Worm (Caenorhabditis elegans) whole organism, L2 larva: ENCODE data around the gene B0361.14.

Experiments
- F13H6.1 ChIP-seq: sonication (generic microtip); optimal IDR thresholded peaks from 2 replicates; lab custom pipeline; 2016; ENCODE audit warnings: missing genetic modification characterization, missing compliant biosample characterization
- R02D3.7 ChIP-seq: fragments of 150-350 bp; optimal IDR thresholded peaks from 2 replicates; lab custom pipeline; 2014; ENCODE audit warnings: missing biosample characterization, missing genetic modification characterization
- Y55F3AM.14 ChIP-seq: fragments of 200-800 bp; sonication (Bioruptor generic); optimal IDR thresholded peaks from 2 replicates; lab custom pipeline; 2018; ENCODE audit warnings: mild to moderate bottlenecking, missing genetic modification characterization, missing compliant biosample characterization
- ZK546.5 ChIP-seq: sonication (generic microtip); optimal IDR thresholded peaks from 2 replicates; lab custom pipeline; 2017; ENCODE audit warnings: missing biosample characterization, missing genetic modification characterization
- alr-1 ChIP-seq: fragments of 150-350 bp; optimal IDR thresholded peaks from 2 replicates; lab custom pipeline; 2014; ENCODE audit warnings: missing biosample characterization, missing genetic modification characterization
- aly-2 ChIP-seq: fragments of 150-350 bp; optimal IDR thresholded peaks from 2 replicates; lab custom pipeline; 2014; ENCODE audit warnings: missing biosample characterization, missing genetic modification characterization
- ama-1 ChIP-seq: fragments of 150-350 bp; optimal IDR thresholded peaks from 2 replicates; lab custom pipeline; 2018; ENCODE audit warnings: inconsistent platforms
- blmp-1 ChIP-seq: sonication (generic microtip); optimal IDR thresholded peaks from 2 replicates; lab custom pipeline; 2017; ENCODE audit warnings: missing genetic modification characterization, mild to moderate bottlenecking, missing compliant biosample characterization, antibody characterized with exemption, moderate library complexity; ENCODE audit not compliant: insufficient read depth
- ceh-16 ChIP-seq: fragments of 150-350 bp; optimal IDR thresholded peaks from 2 replicates; lab custom pipeline; 2014; ENCODE audit warnings: missing biosample characterization, missing genetic modification characterization
- ceh-82 ChIP-seq: fragments of 150-350 bp; optimal IDR thresholded peaks from 2 replicates; lab custom pipeline; 2014; ENCODE audit warnings: missing biosample characterization, missing genetic modification characterization
- crh-2 ChIP-seq: sonication (generic microtip); optimal IDR thresholded peaks from 2 replicates; lab custom pipeline; 2017; ENCODE audit warnings: missing biosample characterization, missing genetic modification characterization
- egl-27 ChIP-seq: sonication (generic microtip); optimal IDR thresholded peaks from 3 replicates; lab custom pipeline; 2017; ENCODE audit warnings: missing biosample characterization, missing genetic modification reagents, missing genetic modification characterization
- elt-1 ChIP-seq: fragments of 150-350 bp; optimal IDR thresholded peaks from 2 replicates; lab custom pipeline; 2014; ENCODE audit warnings: missing biosample characterization, missing genetic modification characterization
- fos-1 ChIP-seq: fragments of 150-350 bp; optimal IDR thresholded peaks from 2 replicates; lab custom pipeline; 2014; ENCODE audit warnings: missing biosample characterization, missing genetic modification characterization
- gmeb-1 ChIP-seq: fragments of 150-350 bp; optimal IDR thresholded peaks from 2 replicates; lab custom pipeline; 2014; ENCODE audit warnings: missing biosample characterization, missing genetic modification characterization
- lin-13 ChIP-seq: fragments of 150-350 bp; optimal IDR thresholded peaks from 2 replicates; lab custom pipeline; 2014; ENCODE audit warnings: missing biosample characterization, missing genetic modification reagents, missing genetic modification characterization
- lin-39 ChIP-seq: fragments of 150-350 bp; optimal IDR thresholded peaks from 2 replicates; lab custom pipeline; 2014; ENCODE audit warnings: missing biosample characterization, missing genetic modification reagents, missing genetic modification characterization
- lsy-2 ChIP-seq, 2 experiments: fragments of 150-350 bp in 1 of 2; sonication (generic microtip) in 1 of 2; optimal IDR thresholded peaks; 2 replicates each; lab custom pipeline; 2014 to 2017; ENCODE audit warnings: missing biosample characterization in 2 of 2, missing genetic modification characterization in 2 of 2
- mab-5 ChIP-seq: fragments of 150-350 bp; optimal IDR thresholded peaks from 2 replicates; lab custom pipeline; 2014; ENCODE audit warnings: missing biosample characterization, missing genetic modification characterization
- mdl-1 ChIP-seq, 2 experiments: fragments of 150-350 bp in 1 of 2; sonication (generic microtip) in 1 of 2; optimal IDR thresholded peaks; 2 replicates each; lab custom pipeline; 2017; ENCODE audit warnings: missing biosample characterization in 2 of 2, missing genetic modification characterization in 2 of 2
- nhr-11 ChIP-seq: fragments of 150-350 bp; optimal IDR thresholded peaks from 2 replicates; lab custom pipeline; 2014; ENCODE audit warnings: missing biosample characterization, missing genetic modification characterization
- nhr-129 ChIP-seq: fragments of 150-350 bp; optimal IDR thresholded peaks from 2 replicates; lab custom pipeline; 2014; ENCODE audit warnings: missing biosample characterization, missing genetic modification characterization
- nhr-21 ChIP-seq: fragments of 150-350 bp; optimal IDR thresholded peaks from 2 replicates; lab custom pipeline; 2014; ENCODE audit warnings: missing biosample characterization, missing genetic modification characterization
- nhr-23 ChIP-seq: fragments of 150-350 bp; optimal IDR thresholded peaks from 2 replicates; lab custom pipeline; 2014; ENCODE audit warnings: missing biosample characterization, missing genetic modification reagents, missing genetic modification characterization
- nhr-25 ChIP-seq: fragments of 150-350 bp; sonication (generic microtip); optimal IDR thresholded peaks from 3 replicates; lab custom pipeline; 2014; ENCODE audit warnings: missing biosample characterization, missing genetic modification characterization
- nhr-77 ChIP-seq: fragments of 150-350 bp; optimal IDR thresholded peaks from 2 replicates; lab custom pipeline; 2014; ENCODE audit warnings: missing biosample characterization, missing genetic modification characterization
- skn-1 ChIP-seq: sonication (generic microtip); optimal IDR thresholded peaks from 2 replicates; lab custom pipeline; 2017; ENCODE audit warnings: missing biosample characterization, missing genetic modification characterization
- sma-3 ChIP-seq: sonication (generic microtip); optimal IDR thresholded peaks from 2 replicates; lab custom pipeline; 2016; ENCODE audit warnings: missing genetic modification reagents, missing genetic modification characterization, missing compliant biosample characterization
- sma-9 ChIP-seq, 2 experiments: fragments of 150-350 bp in 1 of 2; sonication (generic microtip) in 1 of 2; optimal IDR thresholded peaks; 2 replicates each; lab custom pipeline; 2014 to 2016; ENCODE audit warnings: missing genetic modification characterization in 2 of 2, mild to moderate bottlenecking in 1 of 2, missing biosample characterization in 1 of 2, missing compliant biosample characterization in 1 of 2, missing genetic modification reagents in 1 of 2, moderate library complexity in 1 of 2
- snpc-4 ChIP-seq: fragments of 150-350 bp; optimal IDR thresholded peaks from 2 replicates; lab custom pipeline; 2014; ENCODE audit warnings: missing biosample characterization, missing genetic modification characterization
- unc-39 ChIP-seq: fragments of 150-350 bp; optimal IDR thresholded peaks from 2 replicates; lab custom pipeline; 2014; ENCODE audit warnings: missing biosample characterization, missing genetic modification characterization
- unc-55 ChIP-seq: fragments of 150-350 bp; sonication (generic microtip); optimal IDR thresholded peaks from 3 replicates; lab custom pipeline; 2014; ENCODE audit warnings: missing biosample characterization, missing genetic modification reagents, missing genetic modification characterization
- unc-62 ChIP-seq: fragments of 150-350 bp; optimal IDR thresholded peaks from 2 replicates; lab custom pipeline; 2014; ENCODE audit warnings: missing biosample characterization, missing genetic modification reagents, missing genetic modification characterization
- zag-1 ChIP-seq: fragments of 150-350 bp; optimal IDR thresholded peaks from 2 replicates; lab custom pipeline; 2014; ENCODE audit warnings: missing biosample characterization, missing genetic modification characterization
- ztf-11 ChIP-seq: sonication (generic microtip); optimal IDR thresholded peaks from 2 replicates; lab custom pipeline; 2017; ENCODE audit warnings: missing biosample characterization, missing genetic modification characterization
- ztf-4 ChIP-seq: fragments of 150-350 bp; optimal IDR thresholded peaks from 2 replicates; lab custom pipeline; 2014; ENCODE audit warnings: missing biosample characterization, missing genetic modification characterization

The B0361.14 gene

ce11 chrIII:7308600-7309109 is 9.3 kb upstream of the B0361.14 start, which contains the start of gene acbp-4:
Gene acbp-4 (minus strand): TSS chrIII:7309109.
- no peak for TF ChIP-seq lin-13 (GFP tag; lab: Kevin White, UChicago)
- TF ChIP-seq nhr-77 (tag; lab: Kevin White, UChicago) = no peak
- TF ChIP-seq nhr-21 (tag; lab: Kevin White, UChicago) = no peak
- no peak for TF ChIP-seq ztf-4 (tag; lab: Kevin White, UChicago)
- TF ChIP-seq alr-1 (tag; lab: Kevin White, UChicago) = no peak
- no peak for TF ChIP-seq snpc-4
- no peak for TF ChIP-seq nhr-11 (tag; lab: Kevin White, UChicago)
- no peak for TF ChIP-seq sma-9 (GFP tag; optimal IDR thresholded peaks at IDR 0.05; lab: Kevin White, UChicago)
- no peak for TF ChIP-seq sma-9 (tag; optimal IDR thresholded peaks at IDR 0.05; lab: Kevin White, UChicago)

DNA sequence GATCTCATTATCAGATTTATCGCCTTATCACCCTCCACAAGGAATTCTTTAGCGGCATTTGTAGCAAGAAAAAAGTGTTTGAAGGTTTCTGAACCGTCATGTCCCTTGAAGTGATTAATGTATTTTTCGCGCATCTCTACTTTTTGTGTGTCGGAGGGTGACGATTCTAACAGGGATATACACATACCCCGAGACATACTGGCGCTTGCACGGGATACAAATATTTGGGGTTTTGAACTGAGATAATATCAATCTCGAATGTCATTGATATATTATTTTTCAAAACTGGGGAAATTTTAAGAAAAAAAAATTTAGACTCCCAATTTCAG is 6.3 kb upstream of the B0361.14 start:
- TF ChIP-seq sma-9 (GFP tag; optimal IDR thresholded peaks at IDR 0.05; lab: Kevin White, UChicago) (peak; percentile 37), sma-9 (tag; optimal IDR thresholded peaks at IDR 0.05; lab: Kevin White, UChicago) (no peak), lin-39 (tag; lab: Kevin White, UChicago) (no peak), fos-1 (peak; percentile 19), ama-1 (lab: Kevin White, UChicago) (no peak), sma-3 (GFP tag; lab: Kevin White, UChicago) (peak; percentile 93), egl-27 (tag; lab: Kevin White, UChicago) (peak; percentile 9), ZK546.5 (no peak), nhr-21 (tag; lab: Kevin White, UChicago) (peak; percentile 73)

DNA sequence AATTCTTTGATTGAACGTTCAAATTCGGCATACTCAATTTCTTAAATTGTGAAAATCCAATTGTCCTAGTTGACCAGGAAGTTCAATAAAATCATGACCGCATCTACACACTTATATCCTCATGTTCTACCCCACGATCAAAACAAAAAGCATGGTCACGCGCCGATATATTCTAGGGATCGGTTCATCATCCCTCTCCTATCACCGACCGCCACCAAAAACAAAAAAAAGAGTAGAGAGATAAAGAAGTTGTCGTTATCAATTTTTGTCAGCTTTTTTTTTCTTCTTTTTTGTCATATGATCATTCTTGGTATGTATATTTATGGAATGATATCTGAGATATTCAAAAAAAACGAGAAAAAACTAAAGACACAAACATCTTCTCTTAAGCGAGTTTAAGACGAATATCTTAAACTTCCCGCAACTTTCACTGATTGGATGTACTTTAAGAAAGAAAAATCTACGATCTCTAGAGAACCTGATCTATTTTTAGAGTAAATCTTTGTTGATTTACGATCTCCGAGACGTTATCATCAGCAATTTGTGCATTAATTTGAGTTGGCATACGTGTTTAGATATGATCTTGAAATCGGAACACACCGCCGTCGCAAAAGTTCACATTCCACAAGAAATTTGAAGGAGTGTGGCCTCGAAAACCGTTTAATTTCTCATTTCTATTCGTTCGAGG is 5.8 kb upstream of the B0361.14 start:
- TF ChIP-seq ztf-11 (tag; lab: Kevin White, UChicago) = no peak
- no peak for TF ChIP-seq skn-1 (tag; lab: Kevin White, UChicago)
- TF ChIP-seq nhr-11 (tag; lab: Kevin White, UChicago) = no peak
- peak; percentile 61 for TF ChIP-seq sma-3 (GFP tag; lab: Kevin White, UChicago)
- no peak for TF ChIP-seq R02D3.7 (tag; lab: Kevin White, UChicago)
- TF ChIP-seq aly-2 (tag; lab: Kevin White, UChicago) = no peak
- no peak for TF ChIP-seq unc-55
- TF ChIP-seq mdl-1 (tag; optimal IDR thresholded peaks at IDR 0.05; lab: Kevin White, UChicago) = peak in 1 of 2 experiments; percentile 22
- TF ChIP-seq sma-9 (GFP tag; optimal IDR thresholded peaks at IDR 0.05; lab: Kevin White, UChicago) = peak; percentile 34
- no peak for TF ChIP-seq sma-9 (tag; optimal IDR thresholded peaks at IDR 0.05; lab: Kevin White, UChicago)
- peak; percentile 26 for TF ChIP-seq blmp-1 (tag; lab: Kevin White, UChicago)
- peak; percentile 61 for TF ChIP-seq nhr-21 (tag; lab: Kevin White, UChicago)
- TF ChIP-seq F13H6.1 (tag; lab: Kevin White, UChicago) = no peak
- peak; percentile 5 for TF ChIP-seq nhr-129 (tag; lab: Kevin White, UChicago)
- TF ChIP-seq unc-62 = no peak
- TF ChIP-seq ceh-82 (tag; lab: Kevin White, UChicago) = no peak
- TF ChIP-seq nhr-77 (tag; lab: Kevin White, UChicago) = no peak
- TF ChIP-seq ztf-4 (tag; lab: Kevin White, UChicago) = no peak
- TF ChIP-seq nhr-23 = no peak
- peak; percentile 27 for TF ChIP-seq gmeb-1 (tag; lab: Kevin White, UChicago)
- TF ChIP-seq lsy-2 (tag; optimal IDR thresholded peaks at IDR 0.05; lab: Kevin White, UChicago) = peak in 1 of 2 experiments; percentile 33
- TF ChIP-seq crh-2 (tag; lab: Kevin White, UChicago) = no peak
- TF ChIP-seq elt-1 (tag; lab: Kevin White, UChicago) = peak; percentile 85
- no peak for TF ChIP-seq nhr-25 (tag; lab: Kevin White, UChicago)
- TF ChIP-seq zag-1 = no peak

ce11 chrIII:7301668-7302067 is 2.3 kb upstream of the B0361.14 start:
- no peak for TF ChIP-seq Y55F3AM.14
- peak; percentile 43 for TF ChIP-seq elt-1 (tag; lab: Kevin White, UChicago)
- no peak for TF ChIP-seq alr-1 (tag; lab: Kevin White, UChicago)
- TF ChIP-seq nhr-23 = no peak
- TF ChIP-seq nhr-25 (tag; lab: Kevin White, UChicago) = peak; percentile 7
- TF ChIP-seq zag-1 = no peak
- TF ChIP-seq sma-9 (GFP tag; optimal IDR thresholded peaks at IDR 0.05; lab: Kevin White, UChicago) = peak; percentile 27
- no peak for TF ChIP-seq sma-9 (tag; optimal IDR thresholded peaks at IDR 0.05; lab: Kevin White, UChicago)
- no peak for TF ChIP-seq R02D3.7 (tag; lab: Kevin White, UChicago)
- no peak for TF ChIP-seq lin-39 (tag; lab: Kevin White, UChicago)
- TF ChIP-seq F13H6.1 (tag; lab: Kevin White, UChicago) = no peak
- peak; percentile 33 for TF ChIP-seq ceh-16
- TF ChIP-seq mab-5 (tag; lab: Kevin White, UChicago) = no peak
- TF ChIP-seq lsy-2 (tag; optimal IDR thresholded peaks at IDR 0.05; lab: Kevin White, UChicago) = no peak
- no peak for TF ChIP-seq unc-39
- TF ChIP-seq, all 48 proteins: peak for 4
